Worm (Caenorhabditis elegans) whole organism, mixed stage, embryonic: ENCODE results near the gene T10F2.5.

Experiments used
- hlh-1 ChIP-seq: fragments of 150-350 bp; optimal IDR thresholded peaks from 2 replicates; lab custom pipeline; 2014; ENCODE audit warnings: missing biosample characterization, missing genetic modification reagents, missing genetic modification characterization
- nhr-12 ChIP-seq: fragments of 150-350 bp; optimal IDR thresholded peaks from 2 replicates; lab custom pipeline; 2014; ENCODE audit warnings: missing biosample characterization, missing genetic modification characterization
- unc-39 ChIP-seq: fragments of 150-350 bp; optimal IDR thresholded peaks from 2 replicates; lab custom pipeline; 2014; ENCODE audit warnings: missing biosample characterization, missing genetic modification characterization
- ztf-11 ChIP-seq: fragments of 150-350 bp; optimal IDR thresholded peaks from 2 replicates; lab custom pipeline; 2014; ENCODE audit warnings: missing biosample characterization, missing genetic modification characterization

T10F2.5 gene

DNA sequence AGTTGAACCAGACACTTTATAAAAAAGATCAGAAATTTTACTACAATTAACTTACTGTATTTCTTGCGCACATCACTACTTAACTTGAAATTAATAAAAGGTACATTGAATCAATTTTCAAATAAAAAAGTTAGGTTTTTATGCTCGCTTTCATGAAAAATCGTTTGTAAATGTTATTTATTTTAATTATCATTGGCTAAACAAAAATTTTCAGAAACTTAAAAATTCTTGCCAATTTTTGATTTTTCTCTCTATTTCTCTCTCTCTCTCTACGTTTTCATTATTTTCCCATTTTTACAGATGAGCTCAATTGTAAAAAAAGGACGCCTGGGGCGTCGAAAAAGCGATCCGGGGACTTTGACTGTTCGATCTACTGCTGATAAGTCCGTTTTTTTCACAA is 50.0 kb downstream of the T10F2.5 start, which contains the start of gene sax-2:
Gene sax-2 (plus strand): TSS at position 301 of the 400 bp plus-strand sequence.
- no peak for TF ChIP-seq unc-39 (tag; lab: Kevin White, UChicago)
- TF ChIP-seq ztf-11 (tag; lab: Kevin White, UChicago), result no peak
- TF ChIP-seq hlh-1 (tag; lab: Kevin White, UChicago), result no peak
- no peak for TF ChIP-seq nhr-12 (tag; lab: Kevin White, UChicago)
